Worm (Caenorhabditis elegans) whole organism, late embryonic: ENCODE measurements around the gene F30H5.3.
A peak's percentile ranks its signal among the peaks of the same experiment; 100 is the strongest.

Experiments
- C38D4.7 ChIP-seq: fragments of 200-800 bp; sonication (Bioruptor generic); optimal IDR thresholded peaks from 2 replicates; lab custom pipeline; 2018; ENCODE audit warnings: mild to moderate bottlenecking, missing genetic modification characterization, moderate library complexity, missing compliant biosample characterization
- F13H6.1 ChIP-seq: sonication (generic microtip); optimal IDR thresholded peaks from 2 replicates; lab custom pipeline; 2016; ENCODE audit warnings: missing genetic modification characterization, missing compliant biosample characterization
- K02D7.2 ChIP-seq: sonication (generic microtip); optimal IDR thresholded peaks from 2 replicates; lab custom pipeline; 2017; ENCODE audit warnings: mild to moderate bottlenecking, missing genetic modification characterization, missing compliant biosample characterization
- T23F11.4 ChIP-seq: fragments of 200-800 bp; sonication (Bioruptor generic); optimal IDR thresholded peaks from 2 replicates; lab custom pipeline; 2018; ENCODE audit warnings: mild to moderate bottlenecking, missing genetic modification characterization, missing compliant biosample characterization
- Y22D7AL.16 ChIP-seq: sonication (generic microtip); optimal IDR thresholded peaks from 2 replicates; lab custom pipeline; 2016; ENCODE audit warnings: missing genetic modification characterization, missing compliant biosample characterization
- ahr-1 ChIP-seq: sonication (generic microtip); optimal IDR thresholded peaks from 2 replicates; lab custom pipeline; 2016; ENCODE audit warnings: missing genetic modification characterization, missing compliant biosample characterization
- ama-1 ChIP-seq: fragments of 150-350 bp; optimal IDR thresholded peaks from 2 replicates; lab custom pipeline; 2014
- ceh-14 ChIP-seq: sonication (generic microtip); optimal IDR thresholded peaks from 2 replicates; lab custom pipeline; 2016; ENCODE audit warnings: missing genotype, missing genetic modification characterization, missing compliant biosample characterization
- ceh-18 ChIP-seq: sonication (generic microtip); optimal IDR thresholded peaks from 2 replicates; lab custom pipeline; 2016; ENCODE audit warnings: missing genetic modification characterization, missing compliant biosample characterization
- ceh-19 ChIP-seq: fragments of 200-800 bp; sonication (Bioruptor generic); optimal IDR thresholded peaks from 2 replicates; lab custom pipeline; 2018; ENCODE audit warnings: mild to moderate bottlenecking, missing genetic modification characterization, missing compliant biosample characterization
- ceh-2 ChIP-seq: sonication (generic microtip); optimal IDR thresholded peaks from 2 replicates; lab custom pipeline; 2016; ENCODE audit warnings: missing genotype, missing genetic modification characterization, missing compliant biosample characterization
- ceh-30 ChIP-seq: fragments of 150-350 bp; optimal IDR thresholded peaks from 2 replicates; lab custom pipeline; 2014; ENCODE audit warnings: missing biosample characterization, missing genetic modification characterization
- ceh-31 ChIP-seq: sonication (generic microtip); optimal IDR thresholded peaks from 2 replicates; lab custom pipeline; 2016; ENCODE audit warnings: missing genetic modification characterization, missing compliant biosample characterization
- ceh-9 ChIP-seq: sonication (generic microtip); optimal IDR thresholded peaks from 2 replicates; lab custom pipeline; 2016; ENCODE audit warnings: mild to moderate bottlenecking, missing genetic modification characterization, inconsistent platforms, missing compliant biosample characterization
- che-1 ChIP-seq: sonication (generic microtip); optimal IDR thresholded peaks from 2 replicates; lab custom pipeline; 2016; ENCODE audit warnings: mild to moderate bottlenecking, missing genetic modification characterization, missing compliant biosample characterization
- dve-1 ChIP-seq: sonication (generic microtip); optimal IDR thresholded peaks from 2 replicates; lab custom pipeline; 2017; ENCODE audit warnings: antibody characterized with exemption, mild to moderate bottlenecking, missing genetic modification characterization, missing compliant biosample characterization
- elt-2 ChIP-seq: sonication (generic microtip); optimal IDR thresholded peaks from 2 replicates; lab custom pipeline; 2016; ENCODE audit warnings: missing genetic modification reagents, missing genetic modification characterization, missing compliant biosample characterization
- elt-4 ChIP-seq: sonication (generic microtip); optimal IDR thresholded peaks from 2 replicates; lab custom pipeline; 2016; ENCODE audit warnings: missing genetic modification characterization, missing compliant biosample characterization
- ets-4 ChIP-seq: sonication (generic microtip); optimal IDR thresholded peaks from 2 replicates; lab custom pipeline; 2016; ENCODE audit warnings: missing genetic modification characterization, missing compliant biosample characterization
- fkh-10 ChIP-seq: fragments of 150-350 bp; optimal IDR thresholded peaks from 2 replicates; lab custom pipeline; 2014; ENCODE audit warnings: missing biosample characterization, missing genetic modification reagents, missing genetic modification characterization
- fkh-6 ChIP-seq: sonication (generic microtip); optimal IDR thresholded peaks from 2 replicates; lab custom pipeline; 2016; ENCODE audit warnings: missing genetic modification characterization, missing compliant biosample characterization
- hlh-15 ChIP-seq: sonication (generic microtip); optimal IDR thresholded peaks from 2 replicates; lab custom pipeline; 2016; ENCODE audit warnings: missing genetic modification characterization, missing compliant biosample characterization
- hlh-30 ChIP-seq: sonication (generic microtip); optimal IDR thresholded peaks from 2 replicates; lab custom pipeline; 2017; ENCODE audit warnings: antibody characterized with exemption, missing genetic modification characterization, missing compliant biosample characterization; ENCODE audit not compliant: insufficient read depth
- hlh-6 ChIP-seq: sonication (generic microtip); optimal IDR thresholded peaks from 2 replicates; lab custom pipeline; 2016; ENCODE audit warnings: missing genotype, missing genetic modification characterization, missing compliant biosample characterization
- hlh-8 ChIP-seq: sonication (generic microtip); optimal IDR thresholded peaks from 2 replicates; lab custom pipeline; 2016; ENCODE audit warnings: missing genotype, missing genetic modification characterization, missing compliant biosample characterization
- lim-6 ChIP-seq: sonication (generic microtip); optimal IDR thresholded peaks from 2 replicates; lab custom pipeline; 2016; ENCODE audit warnings: missing genetic modification characterization, missing compliant biosample characterization
- lin-11 ChIP-seq: fragments of 200-800 bp; sonication (Bioruptor generic); optimal IDR thresholded peaks from 2 replicates; lab custom pipeline; 2018; ENCODE audit warnings: mild to moderate bottlenecking, missing genetic modification characterization, missing compliant biosample characterization
- mec-3 ChIP-seq: sonication (generic microtip); optimal IDR thresholded peaks from 2 replicates; lab custom pipeline; 2016; ENCODE audit warnings: borderline replicate concordance, missing genetic modification characterization, missing compliant biosample characterization
- nhr-11 ChIP-seq: fragments of 150-350 bp; optimal IDR thresholded peaks from 2 replicates; lab custom pipeline; 2014; ENCODE audit warnings: missing biosample characterization, missing genetic modification characterization
- nhr-232 ChIP-seq: sonication (generic microtip); optimal IDR thresholded peaks from 2 replicates; lab custom pipeline; 2016; ENCODE audit warnings: missing genetic modification characterization, missing compliant biosample characterization
- npax-4 ChIP-seq: sonication (generic microtip); optimal IDR thresholded peaks from 2 replicates; lab custom pipeline; 2016; ENCODE audit warnings: missing genetic modification characterization, missing compliant biosample characterization
- odd-2 ChIP-seq: sonication (generic microtip); optimal IDR thresholded peaks from 2 replicates; lab custom pipeline; 2017; ENCODE audit warnings: antibody characterized with exemption, mild to moderate bottlenecking, missing genetic modification characterization, missing compliant biosample characterization
- pag-3 ChIP-seq: sonication (generic microtip); optimal IDR thresholded peaks from 2 replicates; lab custom pipeline; 2016; ENCODE audit warnings: missing compliant biosample characterization, missing genetic modification characterization, borderline replicate concordance
- pat-9 ChIP-seq: fragments of 200-800 bp; sonication (Bioruptor generic); optimal IDR thresholded peaks from 2 replicates; lab custom pipeline; 2018; ENCODE audit warnings: mild to moderate bottlenecking, missing genetic modification characterization, moderate library complexity, missing compliant biosample characterization
- pha-4 ChIP-seq: fragments of 150-350 bp; optimal IDR thresholded peaks from 2 replicates; lab custom pipeline; 2018; ENCODE audit warnings: missing biosample characterization, missing genetic modification reagents, missing genetic modification characterization
- pqm-1 ChIP-seq: sonication (generic microtip); optimal IDR thresholded peaks from 2 replicates; lab custom pipeline; 2016; ENCODE audit warnings: missing genetic modification characterization, missing compliant biosample characterization
- pros-1 ChIP-seq: fragments of 150-350 bp; optimal IDR thresholded peaks from 2 replicates; lab custom pipeline; 2014; ENCODE audit warnings: missing biosample characterization, missing genetic modification reagents, missing genetic modification characterization
- ref-2 ChIP-seq: sonication (generic microtip); optimal IDR thresholded peaks from 2 replicates; lab custom pipeline; 2016; ENCODE audit warnings: missing genetic modification characterization, missing compliant biosample characterization
- rnt-1 ChIP-seq: sonication (generic microtip); optimal IDR thresholded peaks from 2 replicates; lab custom pipeline; 2016; ENCODE audit warnings: missing genetic modification characterization, missing compliant biosample characterization
- sdc-2 ChIP-seq: sonication (generic microtip); optimal IDR thresholded peaks from 2 replicates; lab custom pipeline; 2016; ENCODE audit warnings: missing genotype, missing genetic modification characterization, missing compliant biosample characterization
- sox-4 ChIP-seq: sonication (generic microtip); optimal IDR thresholded peaks from 2 replicates; lab custom pipeline; 2017; ENCODE audit warnings: mild to moderate bottlenecking, missing genetic modification characterization, inconsistent platforms, missing compliant biosample characterization
- syd-9 ChIP-seq: sonication (generic microtip); optimal IDR thresholded peaks from 2 replicates; lab custom pipeline; 2016; ENCODE audit warnings: mild to moderate bottlenecking, missing genetic modification characterization, moderate library complexity, missing compliant biosample characterization
- tbx-2 ChIP-seq: sonication (generic microtip); optimal IDR thresholded peaks from 2 replicates; lab custom pipeline; 2016; ENCODE audit warnings: missing genetic modification characterization, missing compliant biosample characterization
- unc-3 ChIP-seq, 2 experiments: fragments of 200-800 bp in 1 of 2; sonication (Bioruptor generic) in 1 of 2; sonication (generic microtip) in 1 of 2; conservative IDR thresholded peaks in 1 of 2; optimal IDR thresholded peaks in 1 of 2; 2 replicates each; pipeline versions ENCODE4 v1.3.6 to Lab custom; 2016 to 2022; ENCODE audit warnings: missing compliant biosample characterization in 2 of 2, missing genetic modification characterization in 2 of 2, missing genetic modification reagents in 1 of 2
- unc-42 ChIP-seq: sonication (generic microtip); optimal IDR thresholded peaks from 2 replicates; lab custom pipeline; 2016; ENCODE audit warnings: missing genotype, missing genetic modification characterization, missing compliant biosample characterization
- unc-86 ChIP-seq: sonication (generic microtip); optimal IDR thresholded peaks from 2 replicates; lab custom pipeline; 2016; ENCODE audit warnings: missing genetic modification characterization, missing compliant biosample characterization
- ztf-16 ChIP-seq: sonication (generic microtip); optimal IDR thresholded peaks from 2 replicates; lab custom pipeline; 2017; ENCODE audit warnings: missing genetic modification characterization, missing compliant biosample characterization

Gene F30H5.3

ce11 chrIII:513360-513759, 1.3 kb upstream of the F30H5.3 start:
- TF ChIP-seq ceh-2 (no peak), ref-2 (tag; lab: Kevin White, UChicago) (no peak), elt-4 (tag; lab: Kevin White, UChicago) (no peak), pqm-1 (tag; lab: Kevin White, UChicago) (no peak), K02D7.2 (tag; lab: Kevin White, UChicago) (no peak), odd-2 (tag; lab: Kevin White, UChicago) (no peak), sox-4 (tag; lab: Kevin White, UChicago) (no peak), mec-3 (tag; lab: Kevin White, UChicago) (no peak), ceh-9 (tag; lab: Kevin White, UChicago) (no peak), npax-4 (tag; lab: Kevin White, UChicago) (no peak), ceh-31 (tag; lab: Kevin White, UChicago) (no peak)
- TF ChIP-seq, all 69 proteins: peak for 0

ce11 chrIII:509045-509444, 3.0 kb downstream of the F30H5.3 start:
- TF ChIP-seq ceh-30 (tag; lab: Kevin White, UChicago), result no peak
- TF ChIP-seq sdc-2 (tag; lab: Kevin White, UChicago), result no peak
- TF ChIP-seq fkh-6 (tag; lab: Kevin White, UChicago), result no peak

- peak; percentile 80 for TF ChIP-seq tbx-2 (tag; lab: Kevin White, UChicago)
- peak; percentile 78 for TF ChIP-seq ceh-31 (tag; lab: Kevin White, UChicago)
- no peak for TF ChIP-seq hlh-30
- TF ChIP-seq hlh-6, result peak; percentile 88
- TF ChIP-seq F13H6.1 (tag; lab: Kevin White, UChicago), result peak; percentile 80
- TF ChIP-seq unc-86 (tag; lab: Kevin White, UChicago), result peak; percentile 62
- peak; percentile 22 for TF ChIP-seq ahr-1
- no peak for TF ChIP-seq elt-2
- peak; percentile 87 for TF ChIP-seq fkh-6 (tag; lab: Kevin White, UChicago)
- peak; percentile 85 for TF ChIP-seq unc-3 (GFP tag; conservative IDR thresholded peaks at IDR 0.05; lab: Robert Waterston, UW)
- peak; percentile 74 for TF ChIP-seq unc-3 (tag; optimal IDR thresholded peaks at IDR 0.05; lab: Kevin White, UChicago)
- TF ChIP-seq lim-6, result peak; percentile 70
- no peak for TF ChIP-seq pha-4 (tag; lab: Kevin White, UChicago)
- peak; percentile 84 for TF ChIP-seq Y22D7AL.16 (tag; lab: Kevin White, UChicago)
- TF ChIP-seq npax-4 (tag; lab: Kevin White, UChicago), result peak; percentile 78
- TF ChIP-seq ceh-14 (tag; lab: Kevin White, UChicago), result peak; percentile 93
- TF ChIP-seq sox-4 (tag; lab: Kevin White, UChicago), result peak; percentile 87
- peak; percentile 90 for TF ChIP-seq ceh-19
- TF ChIP-seq nhr-232 (tag; lab: Kevin White, UChicago), result peak; percentile 66
- TF ChIP-seq K02D7.2 (tag; lab: Kevin White, UChicago), result peak; percentile 82
- peak; percentile 88 for TF ChIP-seq ceh-18
- TF ChIP-seq rnt-1, result peak; percentile 92
- TF ChIP-seq ets-4 (tag; lab: Kevin White, UChicago), result peak; percentile 70
- TF ChIP-seq ref-2 (tag; lab: Kevin White, UChicago), result peak; percentile 85
- TF ChIP-seq pag-3 (tag; lab: Kevin White, UChicago), result peak; percentile 56
- TF ChIP-seq T23F11.4, result peak; percentile 89
- peak; percentile 80 for TF ChIP-seq lin-11 (tag; lab: Kevin White, UChicago)
- TF ChIP-seq hlh-15 (tag; lab: Kevin White, UChicago), result peak; percentile 72
- TF ChIP-seq odd-2 (tag; lab: Kevin White, UChicago), result no peak
- peak; percentile 81 for TF ChIP-seq ceh-9 (tag; lab: Kevin White, UChicago)
- peak; percentile 56 for TF ChIP-seq unc-42
- peak; percentile 88 for TF ChIP-seq che-1 (tag; lab: Kevin White, UChicago)
- peak; percentile 92 for TF ChIP-seq syd-9 (tag; lab: Kevin White, UChicago)
- no peak for TF ChIP-seq ceh-30 (tag; lab: Kevin White, UChicago)
- peak; percentile 82 for TF ChIP-seq pros-1 (tag; lab: Kevin White, UChicago)
- TF ChIP-seq ama-1, result no peak
- TF ChIP-seq hlh-8 (tag; lab: Kevin White, UChicago), result peak; percentile 80
- TF ChIP-seq dve-1 (tag; lab: Kevin White, UChicago), result peak; percentile 83
- peak; percentile 88 for TF ChIP-seq ztf-16 (tag; lab: Kevin White, UChicago)
- peak; percentile 83 for TF ChIP-seq ceh-2
- peak; percentile 83 for TF ChIP-seq C38D4.7 (GFP tag; lab: Kevin White, UChicago)
- no peak for TF ChIP-seq fkh-10 (GFP tag; lab: Kevin White, UChicago)
- TF ChIP-seq nhr-11 (tag; lab: Kevin White, UChicago), result no peak
- TF ChIP-seq pat-9 (tag; lab: Kevin White, UChicago), result peak; percentile 89
Measured at ce11 chrIII:502583-502982, 9.4 kb downstream of the F30H5.3 start.
